Fruit fly (Drosophila melanogaster) whole organism, embryonic: Measurements from ENCODE around the gene CG18675.

ENCODE experiments used
- Adf1 ChIP-seq: fragments of 200-800 bp; sonication (Bioruptor generic); IDR thresholded peaks from 2 replicates; pipeline ENCODE4 v1.3.6; 2022; ENCODE audit warnings: missing biosample characterization, missing genetic modification characterization
- B-H1 ChIP-seq: fragments of 200-800 bp; sonication (Bioruptor generic); IDR thresholded peaks from 3 replicates; pipeline ENCODE4 v1.3.6; 2022; ENCODE audit warnings: missing biosample characterization, missing genetic modification characterization
- B-H2 ChIP-seq: fragments of 200-800 bp; sonication (Bioruptor generic); optimal IDR thresholded peaks from 2 replicates; lab custom pipeline; 2018; ENCODE audit warnings: missing biosample characterization, mild to moderate bottlenecking, missing genetic modification characterization
- Bgb ChIP-seq: fragments of 200-800 bp; sonication (Bioruptor generic); IDR thresholded peaks from 2 replicates; pipeline ENCODE4 v1.3.6; 2022; ENCODE audit warnings: missing biosample characterization, missing genetic modification characterization; ENCODE audit not compliant: partially characterized antibody
- CG10979 ChIP-seq: fragments of 200-800 bp; sonication (Bioruptor generic); optimal IDR thresholded peaks from 2 replicates; lab custom pipeline; 2018; ENCODE audit warnings: missing biosample characterization, mild to moderate bottlenecking, missing genetic modification characterization, moderate library complexity
- CG12155 ChIP-seq: fragments of 200-800 bp; sonication (Bioruptor generic); optimal IDR thresholded peaks from 3 replicates; lab custom pipeline; 2016; ENCODE audit warnings: missing biosample characterization, missing genetic modification characterization
- CG12744 ChIP-seq: fragments of 200-800 bp; sonication (Bioruptor generic); optimal IDR thresholded peaks from 2 replicates; lab custom pipeline; 2016; ENCODE audit warnings: missing biosample characterization, missing genetic modification characterization
- CG12769 ChIP-seq: fragments of 200-800 bp; sonication (Bioruptor generic); optimal IDR thresholded peaks from 2 replicates; lab custom pipeline; 2019; ENCODE audit warnings: missing biosample characterization, mild to moderate bottlenecking, missing genetic modification characterization, moderate library complexity
- CG15011 ChIP-seq: fragments of 200-800 bp; sonication (Bioruptor generic); optimal IDR thresholded peaks from 3 replicates; lab custom pipeline; 2018; ENCODE audit warnings: missing biosample characterization, mild to moderate bottlenecking, missing genetic modification characterization
- CG16779 ChIP-seq: fragments of 200-800 bp; sonication (Bioruptor generic); IDR thresholded peaks from 2 replicates; pipeline ENCODE4 v1.3.6; 2022; ENCODE audit warnings: missing biosample characterization, missing genetic modification characterization
- CG16813 ChIP-seq: fragments of 200-800 bp; sonication (Bioruptor generic); IDR thresholded peaks from 3 replicates; pipeline ENCODE4 v1.3.6; 2022; ENCODE audit warnings: missing biosample characterization, missing genetic modification characterization; ENCODE audit not compliant: partially characterized antibody
- CG17186 ChIP-seq: fragments of 200-800 bp; sonication (Bioruptor generic); optimal IDR thresholded peaks from 3 replicates; lab custom pipeline; 2017; ENCODE audit warnings: missing biosample characterization, missing genetic modification reagents, missing genetic modification characterization
- CG18764 ChIP-seq: fragments of 200-800 bp; sonication (Bioruptor generic); optimal IDR thresholded peaks from 3 replicates; lab custom pipeline; 2016; ENCODE audit warnings: missing biosample characterization, missing genetic modification characterization
- CG2129 ChIP-seq: fragments of 200-800 bp; sonication (Bioruptor generic); IDR thresholded peaks from 2 replicates; pipeline ENCODE4 v1.3.6; 2022; ENCODE audit warnings: missing biosample characterization, missing genetic modification characterization; ENCODE audit not compliant: partially characterized antibody
- CG2199 ChIP-seq: fragments of 200-800 bp; sonication (Bioruptor generic); IDR thresholded peaks from 3 replicates; pipeline ENCODE4 v1.3.6; 2022; ENCODE audit warnings: missing biosample characterization, missing genetic modification characterization
- CG32767 ChIP-seq: fragments of 200-800 bp; sonication (Bioruptor generic); IDR thresholded peaks from 2 replicates; pipeline ENCODE4 v1.3.6; 2022; ENCODE audit warnings: missing biosample characterization, missing genetic modification characterization
- CG34422 ChIP-seq: fragments of 200-800 bp; sonication (Bioruptor generic); IDR thresholded peaks from 3 replicates; pipeline ENCODE4 v1.3.6; 2022; ENCODE audit warnings: missing biosample characterization, missing genetic modification characterization
- CG4282 ChIP-seq: fragments of 200-800 bp; sonication (Bioruptor generic); optimal IDR thresholded peaks from 2 replicates; lab custom pipeline; 2016; ENCODE audit warnings: missing biosample characterization, missing genetic modification characterization
- CHES-1-like ChIP-seq: fragments of 200-800 bp; sonication (Bioruptor generic); optimal IDR thresholded peaks from 2 replicates; lab custom pipeline; 2016; ENCODE audit warnings: missing biosample characterization, missing genetic modification characterization
- Chrac-16 ChIP-seq: fragments of 200-800 bp; sonication (Bioruptor generic); optimal IDR thresholded peaks from 3 replicates; lab custom pipeline; 2016; ENCODE audit warnings: missing biosample characterization, missing genetic modification characterization
- CrebB ChIP-seq: fragments of 200-800 bp; sonication (Bioruptor generic); optimal IDR thresholded peaks from 3 replicates; lab custom pipeline; 2018; ENCODE audit warnings: missing biosample characterization, mild to moderate bottlenecking, missing genetic modification characterization
- Dad ChIP-seq: fragments of 200-800 bp; sonication (Bioruptor generic); optimal IDR thresholded peaks from 3 replicates; lab custom pipeline; 2016; ENCODE audit warnings: missing biosample characterization, missing genetic modification characterization
- HLH3B ChIP-seq: fragments of 200-800 bp; sonication (Bioruptor generic); IDR thresholded peaks from 2 replicates; pipeline ENCODE4 v1.3.6; 2022; ENCODE audit warnings: missing biosample characterization, missing genetic modification characterization
- Lhr ChIP-seq: fragments of 200-800 bp; sonication (Bioruptor generic); optimal IDR thresholded peaks from 3 replicates; lab custom pipeline; 2017; ENCODE audit warnings: mild to moderate bottlenecking, missing biosample characterization, missing genetic modification reagents, missing genetic modification characterization
- MESR4 ChIP-seq: fragments of 200-800 bp; sonication (Bioruptor generic); optimal IDR thresholded peaks from 2 replicates; lab custom pipeline; 2018; ENCODE audit warnings: missing biosample characterization, mild to moderate bottlenecking, missing genetic modification characterization, moderate library complexity
- Meics ChIP-seq: fragments of 200-800 bp; sonication (Bioruptor generic); optimal IDR thresholded peaks from 2 replicates; lab custom pipeline; 2017; ENCODE audit warnings: missing biosample characterization, mild to moderate bottlenecking, missing genetic modification characterization
- NFAT ChIP-seq: fragments of 200-800 bp; sonication (Bioruptor generic); IDR thresholded peaks from 2 replicates; pipeline ENCODE4 v1.3.6; 2022; ENCODE audit warnings: missing biosample characterization, missing genetic modification characterization
- NK7.1 ChIP-seq: fragments of 200-800 bp; sonication (Bioruptor generic); optimal IDR thresholded peaks from 3 replicates; lab custom pipeline; 2016; ENCODE audit warnings: missing biosample characterization, missing genetic modification characterization
- Ptx1 ChIP-seq: fragments of 200-800 bp; sonication (Bioruptor generic); IDR thresholded peaks from 2 replicates; pipeline ENCODE4 v1.3.6; 2022; ENCODE audit warnings: missing biosample characterization, missing genetic modification characterization
- Rfx ChIP-seq: fragments of 200-800 bp; sonication (Bioruptor generic); IDR thresholded peaks from 2 replicates; pipeline ENCODE4 v1.3.6; 2022; ENCODE audit warnings: missing biosample characterization, missing genetic modification characterization
- Sry-δ ChIP-seq: fragments of 200-800 bp; sonication (Bioruptor generic); optimal IDR thresholded peaks from 2 replicates; lab custom pipeline; 2016; ENCODE audit warnings: missing biosample characterization, missing genetic modification characterization
- Ssrp ChIP-seq: fragments of 200-800 bp; sonication (Bioruptor generic); optimal IDR thresholded peaks from 2 replicates; lab custom pipeline; 2018; ENCODE audit warnings: missing biosample characterization, mild to moderate bottlenecking, missing genetic modification characterization, moderate library complexity
- YL-1 ChIP-seq: fragments of 200-800 bp; sonication (Bioruptor generic); optimal IDR thresholded peaks from 3 replicates; lab custom pipeline; 2017; ENCODE audit warnings: missing biosample characterization, mild to moderate bottlenecking, missing genetic modification characterization
- al ChIP-seq: fragments of 200-800 bp; sonication (Bioruptor generic); IDR thresholded peaks from 2 replicates; pipeline ENCODE4 v1.3.6; 2022; ENCODE audit warnings: missing biosample characterization, missing genetic modification characterization
- amos ChIP-seq: fragments of 200-800 bp; sonication (Bioruptor generic); IDR thresholded peaks from 2 replicates; pipeline ENCODE4 v1.3.6; 2022; ENCODE audit warnings: missing biosample characterization, missing genetic modification characterization; ENCODE audit not compliant: partially characterized antibody
- ato ChIP-seq: fragments of 200-800 bp; sonication (Bioruptor generic); IDR thresholded peaks from 2 replicates; pipeline ENCODE4 v1.3.6; 2022; ENCODE audit warnings: missing biosample characterization, missing genetic modification characterization; ENCODE audit not compliant: partially characterized antibody
- cad ChIP-seq: fragments of >200 bp; optimal IDR thresholded peaks from 2 replicates; lab custom pipeline; 2017; ENCODE audit warnings: missing biosample characterization, missing genetic modification characterization
- chinmo ChIP-seq: fragments of 200-800 bp; sonication (Bioruptor generic); IDR thresholded peaks from 4 replicates; pipeline ENCODE4 v1.3.6; 2022; ENCODE audit warnings: missing biosample characterization, missing genetic modification characterization; ENCODE audit not compliant: partially characterized antibody
- dmrt11E ChIP-seq: fragments of 200-800 bp; sonication (Bioruptor generic); optimal IDR thresholded peaks from 3 replicates; lab custom pipeline; 2018; ENCODE audit warnings: missing biosample characterization, mild to moderate bottlenecking, missing genetic modification characterization, moderate library complexity
- fd96Cb ChIP-seq: fragments of 200-800 bp; sonication (Bioruptor generic); optimal IDR thresholded peaks from 2 replicates; lab custom pipeline; 2018; ENCODE audit warnings: missing biosample characterization, mild to moderate bottlenecking, missing genetic modification characterization, moderate library complexity
- grn ChIP-seq: fragments of 200-800 bp; sonication (Bioruptor generic); optimal IDR thresholded peaks from 3 replicates; lab custom pipeline; 2017; ENCODE audit warnings: missing biosample characterization, missing genetic modification characterization
- gsb-n ChIP-seq: fragments of 200-800 bp; sonication (Bioruptor generic); optimal IDR thresholded peaks from 3 replicates; lab custom pipeline; 2018; ENCODE audit warnings: missing biosample characterization, mild to moderate bottlenecking, missing genetic modification characterization
- lilli ChIP-seq: fragments of 200-800 bp; sonication (Bioruptor generic); optimal IDR thresholded peaks from 3 replicates; lab custom pipeline; 2016; ENCODE audit warnings: missing biosample characterization, missing genetic modification characterization
- seq ChIP-seq: fragments of 200-800 bp; sonication (Bioruptor generic); IDR thresholded peaks from 2 replicates; pipeline ENCODE4 v1.3.6; 2022; ENCODE audit warnings: missing biosample characterization, missing genetic modification characterization
- ttk ChIP-seq: fragments of 200-800 bp; sonication (Bioruptor generic); IDR thresholded peaks from 2 replicates; pipeline ENCODE4 v2.1.2; 2022; ENCODE audit warnings: missing biosample characterization, missing genetic modification characterization
- tup ChIP-seq: fragments of 200-800 bp; sonication (Bioruptor generic); optimal IDR thresholded peaks from 2 replicates; lab custom pipeline; 2016; ENCODE audit warnings: missing biosample characterization, mild to moderate bottlenecking, missing genetic modification characterization, moderate library complexity
- twi ChIP-seq: fragments of 200-800 bp; optimal IDR thresholded peaks from 2 replicates; lab custom pipeline; 2019; ENCODE audit warnings: missing biosample characterization, mild to moderate bottlenecking, missing genetic modification characterization, moderate library complexity
- vfl ChIP-seq: fragments of 200-800 bp; sonication (Bioruptor generic); optimal IDR thresholded peaks from 2 replicates; lab custom pipeline; 2016; ENCODE audit warnings: missing biosample characterization, missing genetic modification characterization
- vvl ChIP-seq: fragments of 200-800 bp; sonication (Bioruptor generic); IDR thresholded peaks from 2 replicates; pipeline ENCODE4 v1.3.6; 2022; ENCODE audit warnings: missing biosample characterization, missing genetic modification characterization
- wek ChIP-seq: fragments of 200-800 bp; sonication (Bioruptor generic); optimal IDR thresholded peaks from 3 replicates; lab custom pipeline; 2018; ENCODE audit warnings: missing biosample characterization, mild to moderate bottlenecking, missing genetic modification characterization, moderate library complexity
- zen2 ChIP-seq: fragments of 200-800 bp; sonication (Bioruptor generic); IDR thresholded peaks from 3 replicates; pipeline ENCODE4 v1.3.6; 2022; ENCODE audit warnings: missing biosample characterization, missing genetic modification characterization; ENCODE audit not compliant: partially characterized antibody

CG18675 gene

dm6 chr3L:4186659-4187058 lies 13.0 kb downstream of the CG18675 start, which contains the start of gene VhaM9.7-c (continued):
- TF ChIP-seq vfl (peak; percentile 44), Lhr (peak; percentile 17), CG32767 (GFP tag; lab: Robert Waterston, UW) (no peak), ttk (GFP tag; lab: Robert Waterston, UW) (no peak), CG4282 (no peak), CHES-1-like (peak; percentile 53), CG12769 (no peak), CG10979 (no peak), NFAT (GFP tag; lab: Robert Waterston, UW) (peak; percentile 21; the same call in 1 of the 2 replicates), CG17186 (GFP tag; lab: Kevin White, UChicago) (peak; percentile 19), amos (GFP tag; lab: Robert Waterston, UW) (no peak), gsb-n (tag; lab: Kevin White, UChicago) (peak; percentile 24), CrebB (tag; lab: Kevin White, UChicago) (no peak), CG2199 (GFP tag; lab: Robert Waterston, UW) (0 out of 3 replicates have a peak, but pooled peaks have one; percentile 2), Ssrp (no peak), B-H1 (GFP tag; lab: Robert Waterston, UW) (no peak), Meics (peak; percentile 15), Ptx1 (GFP tag; lab: Robert Waterston, UW) (no peak), chinmo (GFP tag; lab: Robert Waterston, UW) (no peak), Dad (GFP tag; lab: Kevin White, UChicago) (peak; percentile 32), seq (GFP tag; lab: Robert Waterston, UW) (no peak), MESR4 (peak; percentile 61), CG34422 (peak; percentile 53; the same call in 1 of the 3 replicates), Bgb (0 out of 2 replicates have a peak, but pooled peaks have one; percentile 21), YL-1 (peak; percentile 53), Adf1 (GFP tag; lab: Robert Waterston, UW) (no peak), dmrt11E (tag; lab: Kevin White, UChicago) (no peak), CG12744 (peak; percentile 28), CG16813 (GFP tag; lab: Robert Waterston, UW) (no peak), zen2 (GFP tag; lab: Robert Waterston, UW) (no peak; the same call in 2 of the 3 replicates), tup (no peak), B-H2 (peak; percentile 70), lilli (GFP tag; lab: Kevin White, UChicago) (peak; percentile 49), CG18764 (no peak), NK7.1 (GFP tag; lab: Kevin White, UChicago) (no peak), Sry-δ (GFP tag; lab: Kevin White, UChicago) (peak; percentile 17), wek (no peak), cad (GFP tag; lab: Kevin White, UChicago) (peak; percentile 11), CG15011 (GFP tag; lab: Kevin White, UChicago) (no peak), fd96Cb (no peak), twi (tag; lab: Kevin White, UChicago) (no peak), ato (GFP tag; lab: Robert Waterston, UW) (no peak), HLH3B (no peak), CG12155 (GFP tag; lab: Kevin White, UChicago) (peak; percentile 28), CG2129 (GFP tag; lab: Robert Waterston, UW) (no peak), al (GFP tag; lab: Robert Waterston, UW) (no peak), Rfx (GFP tag; lab: Robert Waterston, UW) (peak; percentile 72), grn (no peak), vvl (peak; percentile 65), CG16779 (GFP tag; lab: Robert Waterston, UW) (no peak), Chrac-16 (GFP tag; lab: Kevin White, UChicago) (peak; percentile 29)
